Worm (Caenorhabditis elegans) whole organism, late embryonic: Measurements from ENCODE around the gene T06D8.9.

Experiments used
- C38D4.7 ChIP-seq: fragments of 200-800 bp; sonication (Bioruptor generic); optimal IDR thresholded peaks from 2 replicates; lab custom pipeline; 2018; ENCODE audit warnings: mild to moderate bottlenecking, missing genetic modification characterization, moderate library complexity, missing compliant biosample characterization
- ceh-30 ChIP-seq: fragments of 150-350 bp; optimal IDR thresholded peaks from 2 replicates; lab custom pipeline; 2014; ENCODE audit warnings: missing biosample characterization, missing genetic modification characterization
- fkh-6 ChIP-seq: sonication (generic microtip); optimal IDR thresholded peaks from 2 replicates; lab custom pipeline; 2016; ENCODE audit warnings: missing genetic modification characterization, missing compliant biosample characterization
- hlh-8 ChIP-seq: sonication (generic microtip); optimal IDR thresholded peaks from 2 replicates; lab custom pipeline; 2016; ENCODE audit warnings: missing genotype, missing genetic modification characterization, missing compliant biosample characterization
- pat-9 ChIP-seq: fragments of 200-800 bp; sonication (Bioruptor generic); optimal IDR thresholded peaks from 2 replicates; lab custom pipeline; 2018; ENCODE audit warnings: mild to moderate bottlenecking, missing genetic modification characterization, moderate library complexity, missing compliant biosample characterization
- pqm-1 ChIP-seq: sonication (generic microtip); optimal IDR thresholded peaks from 2 replicates; lab custom pipeline; 2016; ENCODE audit warnings: missing genetic modification characterization, missing compliant biosample characterization
- rnt-1 ChIP-seq: sonication (generic microtip); optimal IDR thresholded peaks from 2 replicates; lab custom pipeline; 2016; ENCODE audit warnings: missing genetic modification characterization, missing compliant biosample characterization
- sox-4 ChIP-seq: sonication (generic microtip); optimal IDR thresholded peaks from 2 replicates; lab custom pipeline; 2017; ENCODE audit warnings: mild to moderate bottlenecking, missing genetic modification characterization, inconsistent platforms, missing compliant biosample characterization
- tbx-2 ChIP-seq: sonication (generic microtip); optimal IDR thresholded peaks from 2 replicates; lab custom pipeline; 2016; ENCODE audit warnings: missing genetic modification characterization, missing compliant biosample characterization

ce11 chrII:11283013-11283412 lies 43.6 kb downstream of the T06D8.9 start:
- TF ChIP-seq rnt-1 (tag; lab: Kevin White, UChicago) = no peak
- TF ChIP-seq pqm-1 (tag; lab: Kevin White, UChicago) = no peak
- TF ChIP-seq C38D4.7 (GFP tag; lab: Kevin White, UChicago) = no peak
- no peak for TF ChIP-seq sox-4 (tag; lab: Kevin White, UChicago)
- TF ChIP-seq tbx-2 (tag; lab: Kevin White, UChicago) = peak; percentile 6
- TF ChIP-seq fkh-6 (tag; lab: Kevin White, UChicago) = no peak
- no peak for TF ChIP-seq ceh-30 (tag; lab: Kevin White, UChicago)
- no peak for TF ChIP-seq hlh-8 (tag; lab: Kevin White, UChicago)
- TF ChIP-seq pat-9 = no peak
